Worm (Caenorhabditis elegans): ENCODE data around the gene R13H4.2.

ce11 chrV:11822461-11822939 is 13.7 kb upstream of the R13H4.2 start, which contains the start of gene pyc-1:
- TF ChIP-seq him-1 (tag; optimal IDR thresholded peaks at IDR 0.05): no peak
- no peak for TF ChIP-seq dao-5 (tag; optimal IDR thresholded peaks at IDR 0.05)
